Worm (Caenorhabditis elegans): ENCODE measurements around the gene K08F8.15.
A peak's percentile ranks its signal among the peaks of the same experiment; 100 is the strongest.

K08F8.15 gene

DNA sequence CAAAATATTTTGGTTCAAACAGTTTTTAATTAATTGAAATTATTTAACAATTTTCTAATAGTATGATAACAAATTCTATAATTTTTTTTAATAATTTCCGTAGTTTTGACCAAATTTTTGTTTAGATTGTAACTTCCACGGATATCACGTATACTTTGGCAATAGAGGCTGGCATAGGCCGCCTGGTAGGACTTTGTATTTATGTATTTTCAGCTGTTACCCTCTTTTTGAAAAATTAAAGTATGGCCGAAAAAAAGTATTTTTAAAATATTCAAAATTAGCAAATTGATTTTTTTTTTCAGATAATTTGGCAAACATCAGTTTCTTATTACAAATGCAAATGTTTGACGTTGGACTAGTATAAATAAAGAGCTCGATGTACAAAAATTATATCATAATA is at the start of gene K08F8.15, which contains the start of gene nsph-1.1:
Gene K08F8.15 (plus strand): TSS at position 335 of the 400 bp plus-strand sequence.
Gene nsph-1.1 (plus strand): TSS at position 301 of the 400 bp plus-strand sequence.
- TF ChIP-seq elt-3 (tag; optimal IDR thresholded peaks at IDR 0.05): no peak
- no peak for TF ChIP-seq hlh-17 (GFP tag; optimal IDR thresholded peaks at IDR 0.05; ENCODE audit: borderline replicate concordance)
- TF ChIP-seq lir-3 (tag; optimal IDR thresholded peaks at IDR 0.05; ENCODE audit: poor library complexity): no peak
- no peak for TF ChIP-seq xbp-1 (tag; optimal IDR thresholded peaks at IDR 0.05)
- TF ChIP-seq alr-1 (tag; optimal IDR thresholded peaks at IDR 0.05; ENCODE audit: borderline replicate concordance): no peak
- no peak for TF ChIP-seq ztf-4 (tag; optimal IDR thresholded peaks at IDR 0.05)
- TF ChIP-seq unc-130 (tag; optimal IDR thresholded peaks at IDR 0.05): no peak
- TF ChIP-seq egl-13 (tag; optimal IDR thresholded peaks at IDR 0.05): no peak
- no peak for TF ChIP-seq lin-15B (tag; optimal IDR thresholded peaks at IDR 0.05)
- TF ChIP-seq Y116A8C.19 (tag; optimal IDR thresholded peaks at IDR 0.05; ENCODE audit: borderline replicate concordance): no peak
- TF ChIP-seq ceh-82 (tag; optimal IDR thresholded peaks at IDR 0.05): no peak
- TF ChIP-seq nhr-85 (tag): no peak
- TF ChIP-seq lin-13 (GFP tag; optimal IDR thresholded peaks at IDR 0.05): no peak
- TF ChIP-seq ces-1 (GFP tag; optimal IDR thresholded peaks at IDR 0.05): no peak
- TF ChIP-seq lin-14 (GFP tag; optimal IDR thresholded peaks at IDR 0.05): no peak
- no peak for TF ChIP-seq fos-1 (tag; optimal IDR thresholded peaks at IDR 0.05)
- TF ChIP-seq zip-4 (GFP tag; optimal IDR thresholded peaks at IDR 0.05): no peak

DNA sequence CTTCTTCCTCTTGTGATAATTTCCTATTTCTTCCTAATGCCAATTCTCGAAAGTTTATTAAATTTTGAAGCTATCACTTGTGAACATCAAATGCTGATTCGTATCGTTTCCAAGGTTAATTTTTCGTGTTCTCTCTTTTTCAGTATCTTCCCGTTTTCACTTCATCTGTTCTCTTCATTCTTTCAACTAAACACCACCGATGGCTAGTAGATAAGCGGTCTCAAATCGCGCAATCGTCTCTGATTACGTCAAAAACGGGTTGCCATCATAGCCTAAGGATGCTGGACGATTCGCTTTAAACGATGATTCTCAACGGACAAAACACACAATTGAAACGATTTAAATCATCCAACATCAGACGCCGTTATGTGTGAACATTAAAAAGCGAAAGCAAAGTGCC is 49.0 kb upstream of the K08F8.15 start:
- TF ChIP-seq aly-2 (tag; optimal IDR thresholded peaks at IDR 0.05): no peak
- peak; percentile 53 for TF ChIP-seq lin-14 (GFP tag; optimal IDR thresholded peaks at IDR 0.05)
- no peak for TF ChIP-seq efl-1 (optimal IDR thresholded peaks at IDR 0.05)
- no peak for TF ChIP-seq efl-1 (GFP tag; optimal IDR thresholded peaks at IDR 0.05 in 1 of 2)
- TF ChIP-seq C16A3.4 (tag; optimal IDR thresholded peaks at IDR 0.05): no peak
- peak; percentile 82 for TF ChIP-seq blmp-1 (tag; optimal IDR thresholded peaks at IDR 0.05)
- TF ChIP-seq ztf-4 (tag; optimal IDR thresholded peaks at IDR 0.05): peak; percentile 20
- TF ChIP-seq elt-3 (tag; optimal IDR thresholded peaks at IDR 0.05): peak in 1 of 6 experiments; percentile 19
- TF ChIP-seq mdl-1 (tag; optimal IDR thresholded peaks at IDR 0.05): no peak

DNA sequence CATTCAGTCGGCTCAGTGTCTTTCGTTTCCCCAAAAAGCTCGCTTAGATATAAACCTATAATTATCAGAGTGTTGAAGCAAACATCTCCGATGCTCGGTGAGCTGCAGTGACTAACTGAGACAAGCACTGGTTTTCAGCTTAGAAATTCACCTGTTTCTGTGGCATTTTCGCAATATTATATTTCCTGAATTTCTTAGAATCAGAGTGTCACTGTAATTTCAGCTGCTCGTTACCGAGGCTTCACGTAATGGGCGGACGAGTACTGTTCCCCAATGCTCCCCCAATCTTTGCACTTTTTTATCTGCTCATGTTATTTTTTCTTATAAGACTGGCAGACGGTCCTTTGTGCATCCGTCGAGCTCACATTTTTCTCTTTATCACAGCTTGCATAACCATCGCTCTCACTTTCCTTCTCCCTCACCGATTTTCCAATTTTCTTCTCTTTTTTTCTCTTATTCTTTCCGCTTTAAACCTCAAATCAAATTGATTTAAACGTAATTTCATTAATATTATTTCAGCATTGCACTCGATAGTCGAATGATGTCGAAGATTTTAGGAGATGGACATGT is 44.6 kb upstream of the K08F8.15 start, which contains the start of gene trcs-2:
Gene trcs-2 (plus strand): TSS at position 520 of the 570 bp plus-strand sequence.
- TF ChIP-seq mdl-1 (tag; optimal IDR thresholded peaks at IDR 0.05): no peak
- TF ChIP-seq aly-2 (tag; optimal IDR thresholded peaks at IDR 0.05): no peak
- TF ChIP-seq fkh-8 (tag; optimal IDR thresholded peaks at IDR 0.05): peak; percentile 22
- TF ChIP-seq nhr-71 (tag; optimal IDR thresholded peaks at IDR 0.05): peak; percentile 5
- TF ChIP-seq fkh-4 (tag; optimal IDR thresholded peaks at IDR 0.05; ENCODE audit: borderline replicate concordance): no peak
- TF ChIP-seq nhr-90 (tag; optimal IDR thresholded peaks at IDR 0.05; ENCODE audit: poor library complexity): no peak
- peak; percentile 90 for TF ChIP-seq hlh-4 (tag; optimal IDR thresholded peaks at IDR 0.05)

DNA sequence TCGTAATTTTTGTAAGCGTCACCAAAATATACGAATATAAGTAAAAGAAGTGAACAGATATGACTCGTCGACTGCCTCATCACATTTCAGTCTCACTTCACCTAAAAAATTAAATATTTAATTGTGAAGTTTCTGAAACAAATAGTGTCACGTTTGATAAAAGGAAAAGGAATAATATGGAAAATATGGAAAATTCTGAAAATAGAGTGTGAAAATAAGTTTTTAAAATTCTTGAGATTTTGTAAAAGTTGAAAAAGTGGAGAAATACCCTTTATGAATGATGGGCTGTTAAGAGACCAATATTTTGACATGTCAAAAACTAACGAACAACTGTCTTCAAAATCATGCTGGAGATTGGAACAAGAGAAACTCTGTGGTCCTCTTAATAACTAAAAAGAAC is 39.9 kb upstream of the K08F8.15 start, which contains the start of gene T01B7.9:
Gene T01B7.9 (minus strand): TSS at position 101 of the 400 bp plus-strand sequence.
- TF ChIP-seq zip-4 (GFP tag; optimal IDR thresholded peaks at IDR 0.05) (no peak), rnt-1 (tag; optimal IDR thresholded peaks at IDR 0.05) (no peak), pqm-1 (tag; optimal IDR thresholded peaks at IDR 0.05) (no peak), nhr-77 (tag; optimal IDR thresholded peaks at IDR 0.05) (no peak), ceh-90 (tag; optimal IDR thresholded peaks at IDR 0.05) (no peak), ceh-8 (GFP tag; optimal IDR thresholded peaks at IDR 0.05) (no peak), lin-39 (tag; optimal IDR thresholded peaks at IDR 0.05) (no peak), sptf-1 (tag; optimal IDR thresholded peaks at IDR 0.05) (no peak), swsn-7 (tag; optimal IDR thresholded peaks at IDR 0.05) (no peak), pax-3 (tag; optimal IDR thresholded peaks at IDR 0.05) (no peak), fos-1 (tag; optimal IDR thresholded peaks at IDR 0.05) (no peak), tbx-2 (tag; optimal IDR thresholded peaks at IDR 0.05) (no peak), F16B12.6 (tag; optimal IDR thresholded peaks at IDR 0.05) (no peak), unc-130 (tag; optimal IDR thresholded peaks at IDR 0.05) (no peak), hlh-4 (tag; optimal IDR thresholded peaks at IDR 0.05) (no peak), xbp-1 (tag; optimal IDR thresholded peaks at IDR 0.05) (no peak), nhr-90 (tag; optimal IDR thresholded peaks at IDR 0.05; ENCODE audit: poor library complexity) (no peak)

Data from whole organism, L1 larva.